Worm (Caenorhabditis elegans) whole organism, early embryonic: ENCODE measurements around the gene K04C2.5.

Experiments
- B0310.2 ChIP-seq: sonication (generic microtip); optimal IDR thresholded peaks from 2 replicates; lab custom pipeline; 2016; ENCODE audit warnings: mild to moderate bottlenecking, missing genetic modification characterization, missing compliant biosample characterization
- F13C5.2 ChIP-seq: sonication (generic microtip); optimal IDR thresholded peaks from 2 replicates; lab custom pipeline; 2017; ENCODE audit warnings: mild to moderate bottlenecking, missing genetic modification characterization, inconsistent platforms, missing compliant biosample characterization
- aly-1 ChIP-seq: sonication (generic microtip); optimal IDR thresholded peaks from 2 replicates; lab custom pipeline; 2016; ENCODE audit warnings: missing genetic modification characterization, missing compliant biosample characterization
- ama-1 ChIP-seq: fragments of 150-350 bp; optimal IDR thresholded peaks from 2 replicates; lab custom pipeline; 2014
- ceh-13 ChIP-seq: fragments of 200-800 bp; sonication (Bioruptor generic); optimal IDR thresholded peaks from 2 replicates; lab custom pipeline; 2018; ENCODE audit warnings: mild to moderate bottlenecking, missing genetic modification characterization, missing compliant biosample characterization
- ceh-36 ChIP-seq: sonication (generic microtip); optimal IDR thresholded peaks from 2 replicates; lab custom pipeline; 2016; ENCODE audit warnings: missing genetic modification characterization, inconsistent platforms, missing compliant biosample characterization
- ets-7 ChIP-seq: sonication (generic microtip); optimal IDR thresholded peaks from 2 replicates; lab custom pipeline; 2016; ENCODE audit warnings: missing genotype, missing genetic modification characterization, missing compliant biosample characterization
- flt-1 ChIP-seq: fragments of 200-800 bp; sonication (Bioruptor generic); IDR thresholded peaks from 2 replicates; pipeline ENCODE4 v1.3.6; 2022; ENCODE audit warnings: missing genetic modification characterization, missing compliant biosample characterization
- hmbx-1 ChIP-seq: sonication (generic microtip); optimal IDR thresholded peaks from 2 replicates; lab custom pipeline; 2016; ENCODE audit warnings: mild to moderate bottlenecking, missing genetic modification characterization, missing compliant biosample characterization
- hmg-4 ChIP-seq: fragments of 200-800 bp; sonication (Bioruptor generic); optimal IDR thresholded peaks from 2 replicates; lab custom pipeline; 2018; ENCODE audit warnings: mild to moderate bottlenecking, missing genetic modification characterization, missing compliant biosample characterization
- hnd-1 ChIP-seq: sonication (generic microtip); optimal IDR thresholded peaks from 2 replicates; lab custom pipeline; 2016; ENCODE audit warnings: missing genetic modification characterization, missing compliant biosample characterization
- pes-1 ChIP-seq: fragments of 200-800 bp; sonication (Bioruptor generic); IDR thresholded peaks from 2 replicates; pipeline ENCODE4 v1.3.6; 2022; ENCODE audit warnings: missing genetic modification reagents, missing genetic modification characterization, missing compliant biosample characterization
- scrt-1 ChIP-seq: fragments of 200-800 bp; sonication (Bioruptor generic); IDR thresholded peaks from 2 replicates; pipeline ENCODE4 v1.3.6; 2022; ENCODE audit warnings: missing genetic modification characterization, missing compliant biosample characterization
- sea-1 ChIP-seq: fragments of 200-800 bp; sonication (Bioruptor generic); conservative IDR thresholded peaks from 2 replicates; pipeline ENCODE4 v1.3.6; 2022; ENCODE audit warnings: missing genetic modification characterization, missing compliant biosample characterization
- tbx-11 ChIP-seq: fragments of 200-800 bp; sonication (Bioruptor generic); IDR thresholded peaks from 2 replicates; pipeline ENCODE4 v1.3.6; 2022; ENCODE audit warnings: missing genetic modification characterization, missing compliant biosample characterization
- tbx-37 ChIP-seq: fragments of 200-800 bp; sonication (Bioruptor generic); conservative IDR thresholded peaks from 2 replicates; pipeline ENCODE4 v1.3.6; 2022; ENCODE audit warnings: missing genetic modification reagents, missing genetic modification characterization, missing compliant biosample characterization
- tra-4 ChIP-seq: sonication (generic microtip); optimal IDR thresholded peaks from 2 replicates; lab custom pipeline; 2017; ENCODE audit warnings: missing genetic modification characterization, missing compliant biosample characterization

Gene K04C2.5

DNA sequence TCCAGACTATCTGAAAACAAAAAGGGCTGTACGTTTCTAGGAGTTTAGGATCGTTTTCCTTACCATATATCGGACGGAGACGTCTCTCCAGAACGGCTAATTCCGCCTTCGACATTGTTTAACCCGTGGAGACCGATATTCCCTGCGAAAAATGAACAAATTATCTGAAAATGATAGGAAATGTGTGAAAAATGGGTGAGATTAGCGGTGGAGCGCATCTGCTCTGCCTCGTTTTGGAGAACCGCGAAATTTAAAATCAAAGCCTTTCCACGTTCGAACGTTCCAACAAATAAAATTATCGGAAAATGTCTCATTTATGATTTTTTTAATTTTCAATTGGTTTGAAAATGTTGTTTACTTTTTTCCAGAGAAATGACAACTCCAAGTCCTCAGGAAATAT is 22.2 kb downstream of the K04C2.5 start, which contains the start of the genes cra-1 and kbp-1:
TSS of gene cra-1 (minus strand) at position 193 of the 400 bp plus-strand sequence.
TSS of gene kbp-1 (plus strand) at position 366 of the 400 bp plus-strand sequence.
- peak; percentile 20 for TF ChIP-seq F13C5.2 (tag; lab: Kevin White, UChicago)
- TF ChIP-seq hmg-4 (GFP tag; lab: Kevin White, UChicago): no peak

DNA sequence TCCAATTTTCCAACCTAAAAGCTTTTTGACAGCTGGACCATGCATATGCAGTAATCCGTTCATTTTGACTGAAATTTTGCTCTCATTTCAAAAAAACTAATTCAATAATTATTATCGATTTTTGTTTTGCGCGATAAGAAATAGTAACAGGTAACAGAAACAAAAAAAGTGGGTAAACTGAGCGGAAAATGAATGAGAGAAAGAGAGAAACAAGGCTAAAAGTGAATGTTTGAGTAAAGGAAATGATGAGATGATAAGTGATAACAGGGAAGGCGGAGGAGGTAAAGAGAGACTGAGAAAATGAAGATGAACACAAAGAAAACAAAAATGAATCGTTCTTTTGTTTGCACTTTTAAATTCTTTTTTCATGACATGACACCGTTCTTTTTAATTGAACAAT is 27.6 kb downstream of the K04C2.5 start, which contains the start of gene sma-3:
TSS of gene sma-3 (minus strand) at position 68 of the 400 bp plus-strand sequence.
- TF ChIP-seq flt-1 (GFP tag; lab: Robert Waterston, UW) (no peak), tbx-11 (GFP tag; lab: Robert Waterston, UW) (no peak), F13C5.2 (tag; lab: Kevin White, UChicago) (no peak), tra-4 (no peak), ceh-36 (tag; lab: Kevin White, UChicago) (no peak), ama-1 (lab: Kevin White, UChicago) (no peak), tbx-37 (GFP tag; lab: Robert Waterston, UW) (no peak), ceh-13 (GFP tag; lab: Kevin White, UChicago) (no peak), hmbx-1 (no peak), pes-1 (no peak), hnd-1 (tag; lab: Kevin White, UChicago) (no peak), hmg-4 (GFP tag; lab: Kevin White, UChicago) (no peak), ets-7 (no peak), aly-1 (tag; lab: Kevin White, UChicago) (no peak), sea-1 (no peak), B0310.2 (no peak), scrt-1 (GFP tag; lab: Robert Waterston, UW) (no peak)

DNA sequence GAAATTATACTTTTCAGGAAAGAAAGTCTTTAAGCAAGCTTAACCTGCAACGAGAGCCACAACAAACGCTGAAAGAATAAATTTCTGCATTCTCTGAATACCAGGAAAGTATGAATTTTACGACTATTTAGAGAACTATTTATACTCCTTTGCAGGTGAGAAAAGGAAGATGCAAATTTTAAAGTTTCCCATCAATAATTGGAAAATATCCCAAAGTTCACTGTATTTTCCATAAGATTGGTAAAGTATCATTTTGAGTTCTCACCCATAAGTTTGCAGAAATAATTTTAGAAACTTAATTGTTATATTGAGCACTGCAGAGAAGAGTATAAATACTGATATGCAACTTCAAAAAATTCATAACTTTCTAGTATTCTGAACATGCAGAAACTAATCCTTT is 32.0 kb downstream of the K04C2.5 start, which contains the start of gene clec-158:
TSS of gene clec-158 (minus strand) at position 101 of the 400 bp plus-strand sequence.
- TF ChIP-seq tra-4 (no peak), tbx-37 (GFP tag; lab: Robert Waterston, UW) (no peak), sea-1 (no peak), flt-1 (GFP tag; lab: Robert Waterston, UW) (no peak), ama-1 (lab: Kevin White, UChicago) (no peak), hmg-4 (GFP tag; lab: Kevin White, UChicago) (no peak), pes-1 (no peak), scrt-1 (GFP tag; lab: Robert Waterston, UW) (no peak), ceh-36 (tag; lab: Kevin White, UChicago) (no peak), tbx-11 (GFP tag; lab: Robert Waterston, UW) (no peak), B0310.2 (no peak), hmbx-1 (no peak), F13C5.2 (tag; lab: Kevin White, UChicago) (no peak), ceh-13 (GFP tag; lab: Kevin White, UChicago) (no peak), aly-1 (tag; lab: Kevin White, UChicago) (no peak), ets-7 (no peak), hnd-1 (tag; lab: Kevin White, UChicago) (no peak)

DNA sequence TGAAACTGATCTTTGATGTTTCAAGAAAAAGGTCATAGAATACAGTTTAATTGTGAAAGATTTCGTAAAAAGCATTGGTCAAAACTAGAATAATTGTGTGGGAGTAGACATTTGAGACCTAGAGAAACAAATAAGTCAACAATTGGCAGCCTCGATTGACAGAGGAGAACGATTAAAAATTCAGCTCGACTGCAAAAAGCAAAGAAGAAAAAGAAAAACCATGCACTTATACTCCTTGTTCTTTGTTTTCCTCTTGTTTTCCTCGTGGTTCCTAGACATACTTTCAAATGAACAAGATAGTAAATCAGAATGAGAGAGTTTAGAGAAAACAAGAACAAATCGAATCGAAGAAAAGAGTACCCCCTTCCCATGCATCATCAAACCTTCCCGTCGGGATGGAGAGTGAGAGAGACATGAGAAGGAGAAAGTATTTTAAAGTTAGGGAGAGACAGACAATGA is 34.0 kb downstream of the K04C2.5 start:
- no peak for TF ChIP-seq F13C5.2 (tag; lab: Kevin White, UChicago)

DNA sequence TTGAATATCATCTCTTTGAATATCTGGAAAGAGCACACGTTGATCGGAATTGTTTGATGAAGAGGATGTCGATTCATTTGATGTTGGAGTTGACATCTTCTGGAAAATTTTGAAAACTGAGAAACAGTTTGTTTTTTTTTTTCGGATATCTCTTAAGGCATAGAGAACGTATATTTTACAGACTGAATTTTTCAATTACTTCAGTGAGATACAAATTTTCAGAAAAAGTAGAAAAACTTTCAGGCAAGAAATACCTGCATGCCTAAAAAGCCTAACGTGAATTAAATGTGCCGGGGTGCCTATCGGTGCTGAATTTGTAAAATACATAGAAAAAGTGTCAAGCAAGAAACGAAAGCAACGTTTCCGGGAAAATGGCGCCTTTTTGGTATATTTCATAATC is 34.8 kb downstream of the K04C2.5 start, which contains the start of gene zak-1:
TSS of gene zak-1 (minus strand) at position 101 of the 400 bp plus-strand sequence.
- no peak for TF ChIP-seq pes-1
- TF ChIP-seq tbx-37 (GFP tag; lab: Robert Waterston, UW): no peak
- no peak for TF ChIP-seq ceh-36 (tag; lab: Kevin White, UChicago)

DNA sequence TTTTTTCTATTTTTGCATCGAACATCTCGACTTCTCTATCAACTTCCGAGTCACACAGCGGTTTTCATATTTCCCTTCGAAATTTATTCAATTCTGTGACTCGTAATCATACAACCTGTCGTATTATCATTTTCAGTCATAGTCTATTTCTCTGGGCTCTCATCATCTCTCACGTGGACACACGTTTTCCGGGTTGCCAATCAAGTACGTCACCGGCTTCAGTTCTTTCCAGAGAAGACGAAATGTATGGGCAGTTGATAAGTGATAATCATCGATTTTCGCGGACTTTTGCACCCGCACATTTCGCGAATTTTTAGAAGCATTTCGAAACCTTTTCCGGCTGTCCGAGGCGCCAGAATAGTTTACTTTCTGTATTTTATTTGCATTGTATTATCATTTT is 41.2 kb downstream of the K04C2.5 start, which contains the start of gene srv-1:
TSS of gene srv-1 (plus strand) at position 131 of the 400 bp plus-strand sequence.
- no peak for TF ChIP-seq ceh-36 (tag; lab: Kevin White, UChicago)
- no peak for TF ChIP-seq tbx-11 (GFP tag; lab: Robert Waterston, UW)
- TF ChIP-seq tbx-37 (GFP tag; lab: Robert Waterston, UW): no peak
- TF ChIP-seq F13C5.2 (tag; lab: Kevin White, UChicago): no peak
- TF ChIP-seq hmbx-1: no peak
- TF ChIP-seq flt-1 (GFP tag; lab: Robert Waterston, UW): no peak

DNA sequence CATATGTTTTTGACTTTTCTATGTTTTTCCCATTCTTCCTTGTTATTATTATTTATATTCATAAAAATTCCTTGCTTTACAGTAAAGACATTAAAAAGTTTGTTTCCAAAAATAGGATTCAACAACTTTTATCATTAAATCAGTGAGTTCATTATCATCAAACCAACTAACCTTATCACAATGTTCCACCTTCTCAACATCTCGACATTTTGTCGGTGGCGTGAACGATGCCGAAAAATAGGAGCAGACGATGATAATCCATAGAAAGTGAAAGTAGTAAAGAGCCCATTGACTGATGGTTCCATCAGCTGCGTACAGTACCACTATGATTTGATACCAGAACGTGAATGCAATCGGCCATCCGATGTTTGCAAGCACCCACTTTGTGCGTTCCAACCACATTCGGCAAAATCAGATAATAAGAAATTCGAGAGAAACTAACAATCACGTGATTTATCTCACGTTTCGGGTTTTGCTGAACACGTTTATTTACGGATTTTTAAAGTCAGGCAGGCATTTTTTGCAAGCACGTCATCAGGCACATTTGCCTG is 42.7 kb downstream of the K04C2.5 start, which contains the start of gene dhhc-5:
TSS of gene dhhc-5 (minus strand) at position 406 of the 551 bp plus-strand sequence.
- TF ChIP-seq pes-1 (no peak), tbx-37 (GFP tag; lab: Robert Waterston, UW) (no peak), aly-1 (tag; lab: Kevin White, UChicago) (no peak), hnd-1 (tag; lab: Kevin White, UChicago) (no peak), tbx-11 (GFP tag; lab: Robert Waterston, UW) (no peak), ceh-36 (tag; lab: Kevin White, UChicago) (no peak), sea-1 (no peak), B0310.2 (no peak), F13C5.2 (tag; lab: Kevin White, UChicago) (no peak), flt-1 (GFP tag; lab: Robert Waterston, UW) (no peak)
